Worm (Caenorhabditis elegans): Measurements from ENCODE around the gene cubn-1.

Gene cubn-1

ce11 chrV:12624371-12624770 is 13.2 kb downstream of the cubn-1 start, which contains the start of gene F56H9.9:
Gene F56H9.9 (minus strand): TSS chrV:12624471.
- peak; percentile 8 for TF ChIP-seq ceh-27 (GFP tag; optimal IDR thresholded peaks at IDR 0.05)
- no peak for TF ChIP-seq atf-7 (tag; optimal IDR thresholded peaks at IDR 0.05)

ce11 chrV:12629743-12630142 is 18.6 kb downstream of the cubn-1 start, which contains the start of gene F56H9.6:
Gene F56H9.6 (minus strand): TSS chrV:12629843.
- TF ChIP-seq efl-1 (GFP tag; optimal IDR thresholded peaks at IDR 0.05) (no peak), dpl-1 (GFP tag; optimal IDR thresholded peaks at IDR 0.05) (no peak), pbrm-1 (GFP tag; IDR thresholded peaks at IDR 0.05) (no peak), F10E7.11 (tag; optimal IDR thresholded peaks at IDR 0.05) (no peak), nhr-120 (GFP tag; IDR thresholded peaks at IDR 0.05) (0 out of 2 replicates have a peak, but pooled peaks have one; percentile 12)

- no peak for TF ChIP-seq F23B12.7 (tag; optimal IDR thresholded peaks at IDR 0.05; ENCODE audit: insufficient read depth)
- TF ChIP-seq C06A6.2 (GFP tag; conservative IDR thresholded peaks at IDR 0.05), result no peak
These were observed 20.9 kb downstream of the cubn-1 start, which contains the start of gene srx-113 for ce11 chrV:12632048-12632447. Gene srx-113 (minus strand): TSS chrV:12632148.

ce11 chrV:12633046-12633445 is 21.9 kb downstream of the cubn-1 start:
- TF ChIP-seq hlh-12 (tag; optimal IDR thresholded peaks at IDR 0.05) (no peak), bed-1 (GFP tag; IDR thresholded peaks at IDR 0.05) (0 out of 2 replicates have a peak, but pooled peaks have one; percentile 16)

ce11 chrV:12634050-12634449 is 22.9 kb downstream of the cubn-1 start:
- no peak for TF ChIP-seq dox-1 (GFP tag; IDR thresholded peaks at IDR 0.05)
- TF ChIP-seq mes-4 (tag; optimal IDR thresholded peaks at IDR 0.05), result no peak
- TF ChIP-seq ztf-26 (tag; optimal IDR thresholded peaks at IDR 0.05), result no peak
- no peak for TF ChIP-seq pha-4 (tag; optimal IDR thresholded peaks at IDR 0.05)
- TF ChIP-seq madf-3 (GFP tag; IDR thresholded peaks at IDR 0.05), result no peak
- no peak for TF ChIP-seq B0019.2 (GFP tag; conservative IDR thresholded peaks at IDR 0.05)
- TF ChIP-seq atf-7 (tag; optimal IDR thresholded peaks at IDR 0.05), result no peak
- TF ChIP-seq C17E4.6 (GFP tag; IDR thresholded peaks at IDR 0.05), result no peak
- no peak for TF ChIP-seq lin-26 (GFP tag; IDR thresholded peaks at IDR 0.05)
- no peak for TF ChIP-seq F10E7.11 (tag; optimal IDR thresholded peaks at IDR 0.05)
- TF ChIP-seq rpc-1 (optimal IDR thresholded peaks at IDR 0.05), result no peak
- TF ChIP-seq rpc-1 (tag; optimal IDR thresholded peaks at IDR 0.05), result no peak
- no peak for TF ChIP-seq lag-1 (GFP tag; IDR thresholded peaks at IDR 0.05)
- TF ChIP-seq F49E8.2 (tag; optimal IDR thresholded peaks at IDR 0.05; ENCODE audit: insufficient read depth), result no peak
- TF ChIP-seq T07F8.4 (tag; optimal IDR thresholded peaks at IDR 0.05), result no peak
- TF ChIP-seq fkh-3 (tag; optimal IDR thresholded peaks at IDR 0.05), result no peak

- no peak for TF ChIP-seq ceh-27 (GFP tag; optimal IDR thresholded peaks at IDR 0.05)
- TF ChIP-seq madf-8 (GFP tag; conservative IDR thresholded peaks at IDR 0.05), result no peak
- TF ChIP-seq attf-3 (GFP tag; conservative IDR thresholded peaks at IDR 0.05), result no peak
- no peak for TF ChIP-seq ets-4 (GFP tag; optimal IDR thresholded peaks at IDR 0.05)
- no peak for TF ChIP-seq hsf-1 (GFP tag; IDR thresholded peaks at IDR 0.05)
- TF ChIP-seq xnd-1 (tag; optimal IDR thresholded peaks at IDR 0.05), result no peak
- TF ChIP-seq cebp-1 (GFP tag; IDR thresholded peaks at IDR 0.05), result no peak
- no peak for TF ChIP-seq cebp-1 (tag; optimal IDR thresholded peaks at IDR 0.05)
- no peak for TF ChIP-seq bed-1 (GFP tag; IDR thresholded peaks at IDR 0.05)
- no peak for TF ChIP-seq dox-1 (GFP tag; IDR thresholded peaks at IDR 0.05)
These were observed 23.6 kb downstream of the cubn-1 start for ce11 chrV:12634746-12635145.
